Fruit fly (Drosophila melanogaster) whole organism, adult: ENCODE data around the gene CG42299.

ENCODE experiments used
- CG12768 ChIP-seq: fragments of 200-800 bp; sonication (Bioruptor generic); optimal IDR thresholded peaks from 2 replicates; lab custom pipeline; 2017; ENCODE audit warnings: missing biosample characterization, missing genetic modification characterization, mild to moderate bottlenecking, moderate library complexity, missing genetic modification reagents
- CG14711 ChIP-seq: fragments of 200-800 bp; sonication (Bioruptor generic); optimal IDR thresholded peaks from 2 replicates; lab custom pipeline; 2018; ENCODE audit warnings: missing biosample characterization, mild to moderate bottlenecking, missing genetic modification characterization, moderate library complexity
- CG5204 ChIP-seq: fragments of 200-800 bp; sonication (Bioruptor generic); optimal IDR thresholded peaks from 2 replicates; lab custom pipeline; 2016; ENCODE audit warnings: missing biosample characterization, missing genetic modification characterization
- CG7045 ChIP-seq: fragments of 200-800 bp; sonication (Bioruptor generic); optimal IDR thresholded peaks from 2 replicates; lab custom pipeline; 2017; ENCODE audit warnings: missing biosample characterization, mild to moderate bottlenecking, missing genetic modification characterization
- Mnt ChIP-seq: fragments of 200-800 bp; sonication (Bioruptor generic); optimal IDR thresholded peaks from 2 replicates; lab custom pipeline; 2016; ENCODE audit warnings: missing biosample characterization, mild to moderate bottlenecking, missing genetic modification characterization
- ovo ChIP-seq: fragments of 200-800 bp; sonication (Bioruptor generic); optimal IDR thresholded peaks from 2 replicates; lab custom pipeline; 2016; ENCODE audit warnings: missing biosample characterization, missing genetic modification characterization

- TF ChIP-seq CG12768 (GFP tag; lab: Kevin White, UChicago) (no peak), CG5204 (no peak), CG7045 (GFP tag; lab: Kevin White, UChicago) (no peak), CG14711 (no peak), Mnt (GFP tag; lab: Kevin White, UChicago) (no peak), ovo (GFP tag; lab: Kevin White, UChicago) (no peak)
Measured at dm6 chrX:15529958-15530357, 45.5 kb downstream of the CG42299 start.
